Worm (Caenorhabditis elegans) whole organism, L1 larva: ENCODE measurements around the gene Y22D7AL.11.
A peak's percentile ranks its signal among the peaks of the same experiment; 100 is the strongest.

Experiments
- C34B4.2 ChIP-seq: sonication (generic microtip); optimal IDR thresholded peaks from 2 replicates; lab custom pipeline; 2017; ENCODE audit warnings: mild to moderate bottlenecking, missing genetic modification characterization, missing compliant biosample characterization
- egl-27 ChIP-seq, 2 experiments: fragments of 150-350 bp in 1 of 2; sonication (generic microtip); optimal IDR thresholded peaks; 3 replicates each; lab custom pipeline; 2017 to 2018; ENCODE audit warnings: missing biosample characterization in 2 of 2, missing genetic modification characterization in 2 of 2, missing genetic modification reagents in 2 of 2
- fkh-10 ChIP-seq: sonication (generic microtip); optimal IDR thresholded peaks from 2 replicates; lab custom pipeline; 2017; ENCODE audit warnings: missing biosample characterization, missing genetic modification reagents, missing genetic modification characterization
- fos-1 ChIP-seq: fragments of 150-350 bp; optimal IDR thresholded peaks from 2 replicates; lab custom pipeline; 2014; ENCODE audit warnings: missing biosample characterization, missing genetic modification characterization
- lin-15B ChIP-seq: fragments of 150-350 bp; sonication (generic microtip); optimal IDR thresholded peaks from 3 replicates; lab custom pipeline; 2014; ENCODE audit warnings: missing biosample characterization, missing genetic modification characterization
- nhr-12 ChIP-seq: sonication (generic microtip); optimal IDR thresholded peaks from 2 replicates; lab custom pipeline; 2017; ENCODE audit warnings: missing biosample characterization, missing genetic modification characterization
- nhr-28 ChIP-seq: fragments of 150-350 bp; optimal IDR thresholded peaks from 2 replicates; lab custom pipeline; 2014; ENCODE audit warnings: missing biosample characterization, missing genetic modification characterization
- swsn-7 ChIP-seq: sonication (generic microtip); optimal IDR thresholded peaks from 2 replicates; lab custom pipeline; 2016; ENCODE audit warnings: missing genetic modification characterization, missing compliant biosample characterization

- TF ChIP-seq fkh-10 (GFP tag; lab: Kevin White, UChicago) = no peak
- TF ChIP-seq C34B4.2 (tag; lab: Kevin White, UChicago) = no peak
- no peak for TF ChIP-seq nhr-28 (tag; lab: Kevin White, UChicago)
- TF ChIP-seq swsn-7 (tag; lab: Kevin White, UChicago) = no peak
- no peak for TF ChIP-seq egl-27 (tag; optimal IDR thresholded peaks at IDR 0.05; lab: Kevin White, UChicago)
- TF ChIP-seq nhr-12 (tag; lab: Kevin White, UChicago) = no peak
- peak; percentile 2 for TF ChIP-seq lin-15B (tag; lab: Kevin White, UChicago)
- no peak for TF ChIP-seq fos-1
These were observed 35.2 kb downstream of the Y22D7AL.11 start for ce11 chrIII:1598927-1599326.
